Fruit fly (Drosophila melanogaster) whole organism, embryonic: Measurements from ENCODE around the gene pnt.

Experiments used
- Blimp-1 ChIP-seq: fragments of 200-800 bp; sonication (Bioruptor generic); optimal IDR thresholded peaks from 3 replicates; lab custom pipeline; 2018; ENCODE audit warnings: missing biosample characterization, missing genetic modification characterization, mild to moderate bottlenecking, moderate library complexity, missing genetic modification reagents
- CG11093 ChIP-seq: fragments of 200-800 bp; sonication (Bioruptor generic); IDR thresholded peaks from 3 replicates; pipeline ENCODE4 v1.3.6; 2022; ENCODE audit warnings: missing biosample characterization, missing genetic modification characterization
- CG12219 ChIP-seq: fragments of 200-800 bp; sonication (Bioruptor generic); optimal IDR thresholded peaks from 3 replicates; lab custom pipeline; 2018; ENCODE audit warnings: missing biosample characterization, mild to moderate bottlenecking, missing genetic modification characterization
- CG12299 ChIP-seq: fragments of 200-800 bp; sonication (Bioruptor generic); optimal IDR thresholded peaks from 2 replicates; lab custom pipeline; 2018; ENCODE audit warnings: missing biosample characterization, mild to moderate bottlenecking, missing genetic modification characterization
- CG12744 ChIP-seq: fragments of 200-800 bp; sonication (Bioruptor generic); optimal IDR thresholded peaks from 2 replicates; lab custom pipeline; 2016; ENCODE audit warnings: missing biosample characterization, missing genetic modification characterization
- CG13123 ChIP-seq: fragments of 200-800 bp; sonication (Bioruptor generic); optimal IDR thresholded peaks from 2 replicates; lab custom pipeline; 2016; ENCODE audit warnings: missing biosample characterization, missing genetic modification characterization
- CG13624 ChIP-seq: fragments of 200-800 bp; sonication (Bioruptor generic); optimal IDR thresholded peaks from 2 replicates; lab custom pipeline; 2016; ENCODE audit warnings: missing biosample characterization, missing genetic modification characterization
- CG14050 ChIP-seq: fragments of 200-800 bp; sonication (Bioruptor generic); IDR thresholded peaks from 3 replicates; pipeline ENCODE4 v1.3.6; 2022; ENCODE audit warnings: missing biosample characterization, missing genetic modification characterization
- CG14441 ChIP-seq: fragments of 200-800 bp; sonication (Bioruptor generic); IDR thresholded peaks from 2 replicates; pipeline ENCODE4 v1.3.6; 2022; ENCODE audit warnings: missing biosample characterization, missing genetic modification characterization
- CG1602 ChIP-seq: fragments of 200-800 bp; sonication (Bioruptor generic); optimal IDR thresholded peaks from 3 replicates; lab custom pipeline; 2016; ENCODE audit warnings: missing biosample characterization, missing genetic modification characterization
- CG17912 ChIP-seq: fragments of 200-800 bp; sonication (Bioruptor generic); optimal IDR thresholded peaks from 2 replicates; lab custom pipeline; 2018; ENCODE audit warnings: missing biosample characterization, mild to moderate bottlenecking, missing genetic modification characterization
- CG1832 ChIP-seq: fragments of 200-800 bp; sonication (Bioruptor generic); optimal IDR thresholded peaks from 2 replicates; lab custom pipeline; 2017; ENCODE audit warnings: missing biosample characterization, mild to moderate bottlenecking, missing genetic modification characterization, inconsistent platforms
- CG31441 ChIP-seq: fragments of 200-800 bp; sonication (Bioruptor generic); IDR thresholded peaks from 2 replicates; pipeline ENCODE4 v1.3.6; 2022; ENCODE audit warnings: missing biosample characterization, missing genetic modification characterization
- CG4328 ChIP-seq: fragments of 200-800 bp; sonication (Bioruptor generic); optimal IDR thresholded peaks from 3 replicates; lab custom pipeline; 2017; ENCODE audit warnings: missing biosample characterization, missing genetic modification reagents, missing genetic modification characterization
- CG4854 ChIP-seq: fragments of 200-800 bp; sonication (Bioruptor generic); optimal IDR thresholded peaks from 2 replicates; lab custom pipeline; 2016; ENCODE audit warnings: missing biosample characterization, missing genetic modification characterization, inconsistent platforms
- CG9215 ChIP-seq: fragments of 200-800 bp; sonication (Bioruptor generic); IDR thresholded peaks from 2 replicates; pipeline ENCODE4 v1.3.6; 2022; ENCODE audit warnings: missing biosample characterization, missing genetic modification characterization
- Dip2 ChIP-seq: fragments of 200-800 bp; sonication (Bioruptor generic); IDR thresholded peaks from 2 replicates; pipeline ENCODE4 v1.3.6; 2022; ENCODE audit warnings: missing biosample characterization, missing genetic modification characterization
- Drgx ChIP-seq: fragments of 200-800 bp; sonication (Bioruptor generic); IDR thresholded peaks from 2 replicates; pipeline ENCODE4 v1.3.6; 2022; ENCODE audit warnings: missing biosample characterization, missing genetic modification characterization
- E2f2 ChIP-seq: fragments of 200-800 bp; sonication (Bioruptor generic); IDR thresholded peaks from 2 replicates; pipeline ENCODE4 v1.3.6; 2022; ENCODE audit warnings: missing biosample characterization, missing genetic modification characterization
- Gsc ChIP-seq: fragments of 200-800 bp; sonication (Bioruptor generic); IDR thresholded peaks from 2 replicates; pipeline ENCODE4 v1.3.6; 2022; ENCODE audit warnings: missing biosample characterization, missing genetic modification characterization
- H2.0 ChIP-seq: fragments of 200-800 bp; sonication (Bioruptor generic); IDR thresholded peaks from 2 replicates; pipeline ENCODE4 v1.3.6; 2022; ENCODE audit warnings: missing biosample characterization, missing genetic modification characterization
- Hand ChIP-seq: fragments of 200-800 bp; sonication (Bioruptor generic); optimal IDR thresholded peaks from 2 replicates; lab custom pipeline; 2017; ENCODE audit warnings: mild to moderate bottlenecking, missing biosample characterization, missing genetic modification reagents, missing genetic modification characterization
- HmgD ChIP-seq: fragments of 200-800 bp; sonication (Bioruptor generic); optimal IDR thresholded peaks from 3 replicates; lab custom pipeline; 2016; ENCODE audit warnings: missing biosample characterization, missing genetic modification characterization
- Hr78 ChIP-seq, 2 experiments: fragments of 200-800 bp in 1 of 2; fragments of >200 bp in 1 of 2; sonication (Bioruptor generic) in 1 of 2; optimal IDR thresholded peaks; 2 replicates each; lab custom pipeline; 2017 to 2019; ENCODE audit warnings: missing biosample characterization in 2 of 2, missing genetic modification characterization in 2 of 2, mild to moderate bottlenecking in 1 of 2, moderate library complexity in 1 of 2
- Kr ChIP-seq: fragments of 200-800 bp; sonication (Bioruptor generic); optimal IDR thresholded peaks from 2 replicates; lab custom pipeline; 2017; ENCODE audit warnings: missing biosample characterization, mild to moderate bottlenecking, missing genetic modification characterization
- Max ChIP-seq: fragments of 200-800 bp; sonication (Bioruptor generic); optimal IDR thresholded peaks from 2 replicates; lab custom pipeline; 2016; ENCODE audit warnings: missing biosample characterization, mild to moderate bottlenecking, missing genetic modification characterization
- Med ChIP-seq: fragments of 200-800 bp; sonication (Bioruptor generic); peaks from one replicate; lab custom pipeline; 2016; ENCODE audit warnings: missing biosample characterization, missing genetic modification characterization, mild to moderate bottlenecking, inconsistent platforms, moderate library complexity
- Oli ChIP-seq: fragments of 200-800 bp; sonication (Bioruptor generic); optimal IDR thresholded peaks from 2 replicates; lab custom pipeline; 2018; ENCODE audit warnings: missing biosample characterization, mild to moderate bottlenecking, missing genetic modification characterization, moderate library complexity
- Optix ChIP-seq: fragments of 200-800 bp; sonication (Bioruptor generic); IDR thresholded peaks from 3 replicates; pipeline ENCODE4 v1.3.6; 2022; ENCODE audit warnings: missing biosample characterization, missing genetic modification characterization
- PHDP ChIP-seq: fragments of 200-800 bp; sonication (Bioruptor generic); optimal IDR thresholded peaks from 3 replicates; lab custom pipeline; 2018; ENCODE audit warnings: missing biosample characterization, mild to moderate bottlenecking, missing genetic modification characterization, moderate library complexity
- Poxn ChIP-seq: fragments of 200-800 bp; sonication (Bioruptor generic); IDR thresholded peaks from 2 replicates; pipeline ENCODE4 v1.3.6; 2022; ENCODE audit warnings: missing biosample characterization, missing genetic modification characterization
- Ravus ChIP-seq: fragments of 200-800 bp; sonication (Bioruptor generic); IDR thresholded peaks from 2 replicates; pipeline ENCODE4 v1.3.6; 2022; ENCODE audit warnings: missing biosample characterization, missing genetic modification characterization
- Rfx ChIP-seq: fragments of 200-800 bp; sonication (Bioruptor generic); IDR thresholded peaks from 2 replicates; pipeline ENCODE4 v1.3.6; 2022; ENCODE audit warnings: missing biosample characterization, missing genetic modification characterization
- Spps ChIP-seq: fragments of 200-800 bp; sonication (Bioruptor generic); optimal IDR thresholded peaks from 2 replicates; lab custom pipeline; 2018; ENCODE audit warnings: missing biosample characterization, mild to moderate bottlenecking, missing genetic modification characterization
- aop ChIP-seq: fragments of 200-800 bp; sonication (Bioruptor generic); IDR thresholded peaks from 2 replicates; pipeline ENCODE4 v1.3.6; 2022; ENCODE audit warnings: missing biosample characterization, missing genetic modification characterization
- ase ChIP-seq: fragments of 200-800 bp; sonication (Bioruptor generic); IDR thresholded peaks from 3 replicates; pipeline ENCODE4 v1.3.6; 2022; ENCODE audit warnings: missing biosample characterization, missing genetic modification characterization
- bowl ChIP-seq: fragments of 200-800 bp; sonication (Bioruptor generic); IDR thresholded peaks from 2 replicates; pipeline ENCODE4 v1.3.6; 2022; ENCODE audit warnings: missing biosample characterization, missing genetic modification characterization
- btn ChIP-seq: fragments of 200-800 bp; sonication (Bioruptor generic); optimal IDR thresholded peaks from 2 replicates; lab custom pipeline; 2016; ENCODE audit warnings: missing biosample characterization, missing genetic modification characterization
- cad ChIP-seq: fragments of >200 bp; optimal IDR thresholded peaks from 2 replicates; lab custom pipeline; 2017; ENCODE audit warnings: missing biosample characterization, missing genetic modification characterization
- crol ChIP-seq: fragments of 200-800 bp; sonication (Bioruptor generic); IDR thresholded peaks from 2 replicates; pipeline ENCODE4 v1.3.6; 2022; ENCODE audit warnings: missing biosample characterization, missing genetic modification characterization
- dan ChIP-seq: fragments of 200-800 bp; sonication (Bioruptor generic); IDR thresholded peaks from 2 replicates; pipeline ENCODE4 v1.3.6; 2022; ENCODE audit warnings: missing biosample characterization, missing genetic modification characterization
- en ChIP-seq: fragments of 200-800 bp; sonication (Bioruptor generic); optimal IDR thresholded peaks from 2 replicates; lab custom pipeline; 2016; ENCODE audit warnings: missing biosample characterization, missing genetic modification characterization
- exex ChIP-seq: fragments of 200-800 bp; sonication (Bioruptor generic); optimal IDR thresholded peaks from 4 replicates; lab custom pipeline; 2018; ENCODE audit warnings: missing biosample characterization, mild to moderate bottlenecking, missing genetic modification characterization, moderate library complexity
- kni ChIP-seq: fragments of 200-800 bp; sonication (Bioruptor generic); optimal IDR thresholded peaks from 3 replicates; lab custom pipeline; 2017; ENCODE audit warnings: mild to moderate bottlenecking, missing biosample characterization, missing genetic modification reagents, missing genetic modification characterization
- odd ChIP-seq: fragments of 200-800 bp; sonication (Bioruptor generic); optimal IDR thresholded peaks from 2 replicates; lab custom pipeline; 2017; ENCODE audit warnings: missing biosample characterization, mild to moderate bottlenecking, missing genetic modification characterization
- pb ChIP-seq: fragments of 200-800 bp; sonication (Bioruptor generic); optimal IDR thresholded peaks from 3 replicates; lab custom pipeline; 2016; ENCODE audit warnings: missing biosample characterization, missing genetic modification characterization
- peb ChIP-seq: fragments of 200-800 bp; sonication (Bioruptor generic); IDR thresholded peaks from 2 replicates; pipeline ENCODE4 v1.3.6; 2022; ENCODE audit warnings: missing biosample characterization, missing genetic modification characterization
- phol ChIP-seq: fragments of 200-800 bp; sonication (Bioruptor generic); optimal IDR thresholded peaks from 3 replicates; lab custom pipeline; 2018; ENCODE audit warnings: missing biosample characterization, mild to moderate bottlenecking, missing genetic modification characterization, moderate library complexity
- pros ChIP-seq: fragments of 200-800 bp; sonication (Bioruptor generic); optimal IDR thresholded peaks from 3 replicates; lab custom pipeline; 2019; ENCODE audit warnings: missing biosample characterization, mild to moderate bottlenecking, missing genetic modification characterization, moderate library complexity
- so ChIP-seq: fragments of 200-800 bp; sonication (Bioruptor generic); IDR thresholded peaks from 3 replicates; pipeline ENCODE4 v1.3.6; 2022; ENCODE audit warnings: missing biosample characterization, missing genetic modification characterization
- ssp ChIP-seq: fragments of 200-800 bp; sonication (Bioruptor generic); IDR thresholded peaks from 2 replicates; pipeline ENCODE4 v1.3.6; 2022; ENCODE audit warnings: missing biosample characterization, missing genetic modification characterization
- stwl ChIP-seq: fragments of 200-800 bp; sonication (Bioruptor generic); optimal IDR thresholded peaks from 3 replicates; lab custom pipeline; 2018; ENCODE audit warnings: missing biosample characterization, mild to moderate bottlenecking, missing genetic modification characterization, moderate library complexity
- toy ChIP-seq: fragments of 200-800 bp; sonication (Bioruptor generic); IDR thresholded peaks from 2 replicates; pipeline ENCODE4 v1.3.6; 2022; ENCODE audit warnings: missing biosample characterization, missing genetic modification characterization
- ttk ChIP-seq: fragments of 200-800 bp; sonication (Bioruptor generic); IDR thresholded peaks from 2 replicates; pipeline ENCODE4 v2.1.2; 2022; ENCODE audit warnings: missing biosample characterization, missing genetic modification characterization

pnt gene

dm6 chr3R:23315221-23315620, 30.7 kb downstream of the pnt start (continued):
- TF ChIP-seq Kr (GFP tag; lab: Kevin White, UChicago) (no peak), odd (GFP tag; lab: Kevin White, UChicago) (peak; percentile 21), CG12299 (tag; lab: Kevin White, UChicago) (no peak), CG14441 (no peak), phol (tag; lab: Kevin White, UChicago) (no peak), Hand (GFP tag; lab: Kevin White, UChicago) (no peak), cad (GFP tag; lab: Kevin White, UChicago) (no peak), CG9215 (GFP tag; lab: Robert Waterston, UW) (no peak), CG13123 (no peak), stwl (tag; lab: Kevin White, UChicago) (no peak), aop (GFP tag; lab: Robert Waterston, UW) (peak; percentile 82), CG17912 (GFP tag; lab: Kevin White, UChicago) (no peak), ase (no peak), CG11093 (GFP tag; lab: Robert Waterston, UW) (no peak), kni (GFP tag; lab: Kevin White, UChicago) (peak; percentile 33), Drgx (GFP tag; lab: Robert Waterston, UW) (no peak), pros (GFP tag; lab: Kevin White, UChicago) (peak; percentile 75), so (GFP tag; lab: Robert Waterston, UW) (no peak), Max (no peak), CG1832 (peak; percentile 71), pb (GFP tag; lab: Kevin White, UChicago) (no peak), PHDP (tag; lab: Kevin White, UChicago) (no peak), CG14050 (GFP tag; lab: Robert Waterston, UW) (no peak), bowl (GFP tag; lab: Robert Waterston, UW) (no peak), Blimp-1 (no peak), Poxn (GFP tag; lab: Robert Waterston, UW) (no peak), Rfx (GFP tag; lab: Robert Waterston, UW) (no peak), HmgD (GFP tag; lab: Kevin White, UChicago) (no peak), peb (GFP tag; lab: Robert Waterston, UW) (no peak), Oli (tag; lab: Kevin White, UChicago) (no peak), Gsc (GFP tag; lab: Robert Waterston, UW) (no peak), en (GFP tag; lab: Kevin White, UChicago) (no peak), Dip2 (GFP tag; lab: Robert Waterston, UW) (no peak), toy (no peak), Hr78 (GFP tag; optimal IDR thresholded peaks at IDR 0.05; lab: Kevin White, UChicago) (no peak), Med (GFP tag; lab: Kevin White, UChicago) (no peak), exex (peak; percentile 44), btn (GFP tag; lab: Kevin White, UChicago) (no peak), CG12744 (no peak), H2.0 (GFP tag; lab: Robert Waterston, UW) (no peak), Optix (no peak), CG13624 (GFP tag; lab: Kevin White, UChicago) (no peak), ssp (GFP tag; lab: Robert Waterston, UW) (no peak), CG1602 (GFP tag; lab: Kevin White, UChicago) (no peak), CG4328 (GFP tag; lab: Kevin White, UChicago) (no peak), E2f2 (GFP tag; lab: Robert Waterston, UW) (no peak), crol (GFP tag; lab: Robert Waterston, UW) (peak; percentile 59), Spps (tag; lab: Kevin White, UChicago) (no peak), CG4854 (no peak), CG31441 (GFP tag; lab: Robert Waterston, UW) (no peak), ttk (no peak), CG12219 (GFP tag; lab: Kevin White, UChicago) (no peak), dan (no peak), Ravus (GFP tag; lab: Robert Waterston, UW) (no peak)
